Worm (Caenorhabditis elegans) whole organism, late embryonic: ENCODE measurements around the gene str-209.

Source experiments
- ceh-30 ChIP-seq: fragments of 150-350 bp; optimal IDR thresholded peaks from 2 replicates; lab custom pipeline; 2014; ENCODE audit warnings: missing biosample characterization, missing genetic modification characterization
- ceh-34 ChIP-seq: sonication (generic microtip); optimal IDR thresholded peaks from 2 replicates; lab custom pipeline; 2016; ENCODE audit warnings: mild to moderate bottlenecking, missing genetic modification characterization, missing compliant biosample characterization
- dmd-4 ChIP-seq: sonication (generic microtip); optimal IDR thresholded peaks from 2 replicates; lab custom pipeline; 2016; ENCODE audit warnings: borderline replicate concordance, missing genetic modification characterization, missing compliant biosample characterization
- odd-2 ChIP-seq: sonication (generic microtip); optimal IDR thresholded peaks from 2 replicates; lab custom pipeline; 2017; ENCODE audit warnings: antibody characterized with exemption, mild to moderate bottlenecking, missing genetic modification characterization, missing compliant biosample characterization
- pat-9 ChIP-seq: fragments of 200-800 bp; sonication (Bioruptor generic); optimal IDR thresholded peaks from 2 replicates; lab custom pipeline; 2018; ENCODE audit warnings: mild to moderate bottlenecking, missing genetic modification characterization, moderate library complexity, missing compliant biosample characterization
- pqm-1 ChIP-seq: sonication (generic microtip); optimal IDR thresholded peaks from 2 replicates; lab custom pipeline; 2016; ENCODE audit warnings: missing genetic modification characterization, missing compliant biosample characterization

DNA sequence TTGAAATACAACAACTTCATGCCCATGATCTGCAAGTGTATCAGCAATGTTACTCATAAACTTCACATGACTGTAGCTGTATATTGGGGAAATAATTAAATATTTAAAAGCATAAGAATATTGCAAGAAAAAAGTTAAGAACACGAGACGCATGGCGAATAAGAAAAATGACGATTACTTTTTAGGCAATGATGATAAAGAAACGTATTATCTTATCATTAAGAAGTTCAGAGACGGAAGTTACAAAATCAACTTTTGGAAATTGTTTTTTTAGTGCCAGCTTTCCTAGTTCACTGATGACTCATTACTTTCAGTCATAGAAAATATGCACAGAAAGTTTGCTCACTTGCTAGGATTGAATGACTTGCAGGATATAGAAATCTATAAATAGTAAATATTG, 51.7 kb downstream of the str-209 start, which contains the start of gene ugt-7:
- TF ChIP-seq odd-2 (tag; lab: Kevin White, UChicago) (no peak), dmd-4 (tag; lab: Kevin White, UChicago) (no peak), pat-9 (tag; lab: Kevin White, UChicago) (no peak), ceh-34 (tag; lab: Kevin White, UChicago) (no peak), ceh-30 (tag; lab: Kevin White, UChicago) (no peak), pqm-1 (tag; lab: Kevin White, UChicago) (no peak)
